Fruit fly (Drosophila melanogaster) whole organism, embryonic: ENCODE measurements around the gene DNAlig4.

Experiments
- Bgb ChIP-seq: fragments of 200-800 bp; sonication (Bioruptor generic); IDR thresholded peaks from 2 replicates; pipeline ENCODE4 v1.3.6; 2022; ENCODE audit warnings: missing biosample characterization, missing genetic modification characterization; ENCODE audit not compliant: partially characterized antibody
- C15 ChIP-seq: fragments of 200-800 bp; sonication (Bioruptor generic); IDR thresholded peaks from 3 replicates; pipeline ENCODE4 v1.3.6; 2022; ENCODE audit warnings: missing biosample characterization, missing genetic modification characterization
- CG10979 ChIP-seq: fragments of 200-800 bp; sonication (Bioruptor generic); optimal IDR thresholded peaks from 2 replicates; lab custom pipeline; 2018; ENCODE audit warnings: missing biosample characterization, mild to moderate bottlenecking, missing genetic modification characterization, moderate library complexity
- CG11093 ChIP-seq: fragments of 200-800 bp; sonication (Bioruptor generic); IDR thresholded peaks from 3 replicates; pipeline ENCODE4 v1.3.6; 2022; ENCODE audit warnings: missing biosample characterization, missing genetic modification characterization
- CG12071 ChIP-seq: fragments of 200-800 bp; sonication (Bioruptor generic); optimal IDR thresholded peaks from 3 replicates; lab custom pipeline; 2018; ENCODE audit warnings: missing biosample characterization, mild to moderate bottlenecking, missing genetic modification characterization
- CG14050 ChIP-seq: fragments of 200-800 bp; sonication (Bioruptor generic); IDR thresholded peaks from 3 replicates; pipeline ENCODE4 v1.3.6; 2022; ENCODE audit warnings: missing biosample characterization, missing genetic modification characterization
- CG15011 ChIP-seq: fragments of 200-800 bp; sonication (Bioruptor generic); optimal IDR thresholded peaks from 3 replicates; lab custom pipeline; 2018; ENCODE audit warnings: missing biosample characterization, mild to moderate bottlenecking, missing genetic modification characterization
- CG17328 ChIP-seq: fragments of 200-800 bp; sonication (Bioruptor generic); IDR thresholded peaks from 2 replicates; pipeline ENCODE4 v1.3.6; 2022; ENCODE audit warnings: missing biosample characterization, missing genetic modification characterization
- CG2199 ChIP-seq: fragments of 200-800 bp; sonication (Bioruptor generic); IDR thresholded peaks from 3 replicates; pipeline ENCODE4 v1.3.6; 2022; ENCODE audit warnings: missing biosample characterization, missing genetic modification characterization
- CG30403 ChIP-seq: fragments of 200-800 bp; sonication (Bioruptor generic); optimal IDR thresholded peaks from 3 replicates; lab custom pipeline; 2016; ENCODE audit warnings: missing biosample characterization, missing genetic modification characterization
- CG4282 ChIP-seq: fragments of 200-800 bp; sonication (Bioruptor generic); optimal IDR thresholded peaks from 2 replicates; lab custom pipeline; 2016; ENCODE audit warnings: missing biosample characterization, missing genetic modification characterization
- CG4404 ChIP-seq: fragments of 200-800 bp; sonication (Bioruptor generic); IDR thresholded peaks from 2 replicates; pipeline ENCODE4 v1.3.6; 2022; ENCODE audit warnings: missing biosample characterization, missing genetic modification characterization
- CG4820 ChIP-seq: fragments of 200-800 bp; sonication (Bioruptor generic); optimal IDR thresholded peaks from 3 replicates; lab custom pipeline; 2016; ENCODE audit warnings: missing biosample characterization, missing genetic modification characterization
- CG5180 ChIP-seq: fragments of 200-800 bp; sonication (Bioruptor generic); optimal IDR thresholded peaks from 3 replicates; lab custom pipeline; 2017; ENCODE audit warnings: missing biosample characterization, missing genetic modification characterization, mild to moderate bottlenecking, moderate library complexity, missing genetic modification reagents
- CG6654 ChIP-seq: fragments of 200-800 bp; sonication (Bioruptor generic); optimal IDR thresholded peaks from 2 replicates; lab custom pipeline; 2017; ENCODE audit warnings: missing biosample characterization, mild to moderate bottlenecking, missing genetic modification characterization
- CG7745 ChIP-seq: fragments of 200-800 bp; sonication (Bioruptor generic); optimal IDR thresholded peaks from 2 replicates; lab custom pipeline; 2018; ENCODE audit warnings: missing biosample characterization, mild to moderate bottlenecking, missing genetic modification characterization, moderate library complexity
- CG8924 ChIP-seq: fragments of 200-800 bp; optimal IDR thresholded peaks from 3 replicates; lab custom pipeline; 2019; ENCODE audit warnings: missing biosample characterization, mild to moderate bottlenecking, missing genetic modification characterization, moderate library complexity
- D19A ChIP-seq: fragments of 200-800 bp; optimal IDR thresholded peaks from 3 replicates; lab custom pipeline; 2019; ENCODE audit warnings: missing biosample characterization, mild to moderate bottlenecking, missing genetic modification characterization, moderate library complexity
- Ets65A ChIP-seq: fragments of 200-800 bp; sonication (Bioruptor generic); peaks from one replicate; lab custom pipeline; 2016; ENCODE audit warnings: missing biosample characterization, missing genetic modification characterization
- Ets97D ChIP-seq: fragments of 200-800 bp; sonication (Bioruptor generic); optimal IDR thresholded peaks from 3 replicates; lab custom pipeline; 2016; ENCODE audit warnings: missing biosample characterization, missing genetic modification characterization
- Hr3 ChIP-seq: fragments of 200-800 bp; sonication (Bioruptor generic); optimal IDR thresholded peaks from 3 replicates; lab custom pipeline; 2016; ENCODE audit warnings: missing biosample characterization, missing genetic modification characterization
- Hr51 ChIP-seq, 2 experiments: fragments of 200-800 bp; sonication (Bioruptor generic); optimal IDR thresholded peaks; 2 replicates in 1 of 2; 3 replicates in 1 of 2; lab custom pipeline; 2016 to 2018; ENCODE audit warnings: missing biosample characterization in 2 of 2, missing genetic modification characterization in 2 of 2, mild to moderate bottlenecking in 1 of 2, moderate library complexity in 1 of 2
- Hr78 ChIP-seq, 2 experiments: fragments of 200-800 bp in 1 of 2; fragments of >200 bp in 1 of 2; sonication (Bioruptor generic) in 1 of 2; optimal IDR thresholded peaks; 2 replicates each; lab custom pipeline; 2017 to 2019; ENCODE audit warnings: missing biosample characterization in 2 of 2, missing genetic modification characterization in 2 of 2, mild to moderate bottlenecking in 1 of 2, moderate library complexity in 1 of 2
- Mad ChIP-seq: fragments of 200-800 bp; sonication (Bioruptor generic); optimal IDR thresholded peaks from 2 replicates; lab custom pipeline; 2016; ENCODE audit warnings: missing biosample characterization, missing genetic modification characterization
- NC2α ChIP-seq: fragments of 200-800 bp; sonication (Bioruptor generic); optimal IDR thresholded peaks from 2 replicates; lab custom pipeline; 2016; ENCODE audit warnings: missing biosample characterization, missing genetic modification characterization
- Ptx1 ChIP-seq: fragments of 200-800 bp; sonication (Bioruptor generic); IDR thresholded peaks from 2 replicates; pipeline ENCODE4 v1.3.6; 2022; ENCODE audit warnings: missing biosample characterization, missing genetic modification characterization
- Sox102F ChIP-seq: fragments of 200-800 bp; sonication (Bioruptor generic); optimal IDR thresholded peaks from 2 replicates; lab custom pipeline; 2018; ENCODE audit warnings: missing biosample characterization, mild to moderate bottlenecking, missing genetic modification characterization, moderate library complexity
- Xrp1 ChIP-seq: fragments of 200-800 bp; sonication (Bioruptor generic); IDR thresholded peaks from 2 replicates; pipeline ENCODE4 v1.3.6; 2022; ENCODE audit warnings: missing biosample characterization, missing genetic modification characterization
- al ChIP-seq: fragments of 200-800 bp; sonication (Bioruptor generic); IDR thresholded peaks from 2 replicates; pipeline ENCODE4 v1.3.6; 2022; ENCODE audit warnings: missing biosample characterization, missing genetic modification characterization
- ase ChIP-seq: fragments of 200-800 bp; sonication (Bioruptor generic); IDR thresholded peaks from 3 replicates; pipeline ENCODE4 v1.3.6; 2022; ENCODE audit warnings: missing biosample characterization, missing genetic modification characterization
- bab2 ChIP-seq: fragments of 200-800 bp; sonication (Bioruptor generic); optimal IDR thresholded peaks from 2 replicates; lab custom pipeline; 2016; ENCODE audit warnings: missing biosample characterization, missing genetic modification characterization
- bigmax ChIP-seq: fragments of 200-800 bp; sonication (Bioruptor generic); optimal IDR thresholded peaks from 2 replicates; lab custom pipeline; 2018; ENCODE audit warnings: missing biosample characterization, mild to moderate bottlenecking, missing genetic modification characterization
- cas ChIP-seq: fragments of 200-800 bp; sonication (Bioruptor generic); IDR thresholded peaks from 2 replicates; pipeline ENCODE4 v1.3.6; 2022; ENCODE audit warnings: missing biosample characterization, missing genetic modification characterization
- corto ChIP-seq: fragments of 200-800 bp; sonication (Bioruptor generic); optimal IDR thresholded peaks from 2 replicates; lab custom pipeline; 2016; ENCODE audit warnings: missing biosample characterization, mild to moderate bottlenecking, missing genetic modification characterization, moderate library complexity
- crp ChIP-seq, 2 experiments: fragments of 200-800 bp; sonication (Bioruptor generic); optimal IDR thresholded peaks; 2 replicates in 1 of 2; 3 replicates in 1 of 2; lab custom pipeline; 2017; ENCODE audit warnings: missing biosample characterization in 2 of 2, missing genetic modification characterization in 2 of 2, mild to moderate bottlenecking in 1 of 2, moderate library complexity in 1 of 2
- gro ChIP-seq: fragments of 200-800 bp; sonication (Bioruptor generic); optimal IDR thresholded peaks from 2 replicates; lab custom pipeline; 2016; ENCODE audit warnings: missing biosample characterization, missing genetic modification characterization
- lab ChIP-seq: fragments of 200-800 bp; sonication (Bioruptor generic); optimal IDR thresholded peaks from 3 replicates; lab custom pipeline; 2017; ENCODE audit warnings: missing biosample characterization, missing genetic modification characterization, mild to moderate bottlenecking, moderate library complexity, missing genetic modification reagents
- lbe ChIP-seq: fragments of 200-800 bp; sonication (Bioruptor generic); optimal IDR thresholded peaks from 2 replicates; lab custom pipeline; 2016; ENCODE audit warnings: missing biosample characterization, mild to moderate bottlenecking, missing genetic modification characterization
- lmd ChIP-seq: fragments of 200-800 bp; sonication (Bioruptor generic); IDR thresholded peaks from 2 replicates; pipeline ENCODE4 v1.3.6; 2022; ENCODE audit warnings: missing biosample characterization, missing genetic modification characterization
- mam ChIP-seq: fragments of 200-800 bp; sonication (Bioruptor generic); optimal IDR thresholded peaks from 3 replicates; lab custom pipeline; 2016; ENCODE audit warnings: missing biosample characterization, missing genetic modification characterization
- org-1 ChIP-seq: fragments of 200-800 bp; sonication (Bioruptor generic); optimal IDR thresholded peaks from 2 replicates; lab custom pipeline; 2017; ENCODE audit warnings: missing biosample characterization, missing genetic modification characterization
- phol ChIP-seq: fragments of 200-800 bp; sonication (Bioruptor generic); optimal IDR thresholded peaks from 3 replicates; lab custom pipeline; 2018; ENCODE audit warnings: missing biosample characterization, mild to moderate bottlenecking, missing genetic modification characterization, moderate library complexity
- pros ChIP-seq: fragments of 200-800 bp; sonication (Bioruptor generic); optimal IDR thresholded peaks from 3 replicates; lab custom pipeline; 2019; ENCODE audit warnings: missing biosample characterization, mild to moderate bottlenecking, missing genetic modification characterization, moderate library complexity
- schlank ChIP-seq: fragments of 200-800 bp; sonication (Bioruptor generic); optimal IDR thresholded peaks from 2 replicates; lab custom pipeline; 2018; ENCODE audit warnings: missing biosample characterization, mild to moderate bottlenecking, missing genetic modification characterization
- scrt ChIP-seq: fragments of 200-800 bp; sonication (Bioruptor generic); optimal IDR thresholded peaks from 2 replicates; lab custom pipeline; 2018; ENCODE audit warnings: missing biosample characterization, mild to moderate bottlenecking, missing genetic modification characterization, moderate library complexity
- tio ChIP-seq: fragments of 200-800 bp; sonication (Bioruptor generic); optimal IDR thresholded peaks from 2 replicates; lab custom pipeline; 2017; ENCODE audit warnings: missing biosample characterization, missing genetic modification characterization, inconsistent platforms
- tll ChIP-seq, 2 experiments: fragments of 200-800 bp in 1 of 2; fragments of >200 bp in 1 of 2; sonication (Bioruptor generic) in 1 of 2; optimal IDR thresholded peaks; 2 replicates each; lab custom pipeline; 2017 to 2019; ENCODE audit warnings: missing biosample characterization in 2 of 2, missing genetic modification characterization in 2 of 2, mild to moderate bottlenecking in 1 of 2, moderate library complexity in 1 of 2
- tna ChIP-seq: fragments of 200-800 bp; sonication (Bioruptor generic); IDR thresholded peaks from 2 replicates; pipeline ENCODE4 v1.3.6; 2022; ENCODE audit warnings: missing biosample characterization, missing genetic modification characterization; ENCODE audit not compliant: partially characterized antibody
- zen ChIP-seq: fragments of 200-800 bp; sonication (Bioruptor generic); optimal IDR thresholded peaks from 3 replicates; lab custom pipeline; 2018; ENCODE audit warnings: missing biosample characterization, mild to moderate bottlenecking, missing genetic modification characterization, moderate library complexity

DNAlig4 gene

DNA sequence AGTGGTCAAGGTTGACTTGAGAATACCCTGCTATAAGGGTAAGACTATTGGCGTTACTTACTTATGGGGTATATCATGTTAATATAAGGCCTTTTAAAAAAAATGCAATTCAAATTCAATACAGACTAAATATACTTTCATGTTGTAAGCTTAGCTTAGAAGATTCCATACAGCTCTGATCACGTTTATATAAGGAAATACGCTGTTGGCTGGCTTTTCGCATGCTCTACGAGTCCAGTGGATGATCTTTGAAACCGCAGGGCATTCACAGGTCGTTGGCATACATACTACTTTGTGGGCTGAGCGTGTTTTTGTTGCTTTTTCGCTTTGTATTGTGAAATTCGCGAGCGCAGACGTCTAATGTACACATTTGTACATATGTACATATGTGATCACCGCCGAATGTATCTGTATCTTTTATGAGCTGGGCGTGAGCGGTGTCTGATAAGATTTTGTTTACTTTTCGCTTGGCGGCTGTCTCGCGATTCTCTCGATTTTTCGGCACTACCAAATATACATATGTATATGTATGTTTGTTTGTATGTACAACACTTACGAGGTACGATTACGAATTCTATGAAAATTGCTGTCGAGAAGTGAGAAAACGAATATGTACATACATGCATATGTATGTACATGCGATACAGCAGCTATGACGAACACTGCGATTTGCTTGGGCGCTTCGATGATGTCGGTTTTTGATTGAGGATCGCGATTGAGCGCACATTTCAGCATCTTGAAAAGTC, 33.2 kb downstream of the DNAlig4 start (continued):
- TF ChIP-seq D19A (peak; percentile 90), CG10979 (tag; lab: Kevin White, UChicago) (no peak), CG4820 (no peak), Mad (GFP tag; lab: Kevin White, UChicago) (no peak), bab2 (GFP tag; lab: Kevin White, UChicago) (peak; percentile 62), CG2199 (GFP tag; lab: Robert Waterston, UW) (no peak), NC2α (GFP tag; lab: Kevin White, UChicago) (no peak), Hr78 (GFP tag; optimal IDR thresholded peaks at IDR 0.05; lab: Kevin White, UChicago) (no peak), CG12071 (GFP tag; lab: Kevin White, UChicago) (peak; percentile 66), lbe (GFP tag; lab: Kevin White, UChicago) (peak; percentile 7), zen (tag; lab: Kevin White, UChicago) (no peak), CG4404 (GFP tag; lab: Robert Waterston, UW) (no peak), CG7745 (tag; lab: Kevin White, UChicago) (no peak), C15 (GFP tag; lab: Robert Waterston, UW) (no peak), lmd (peak; percentile 30; the same call in 1 of the 2 replicates), Ets65A (peak; percentile 92), crp (GFP tag; optimal IDR thresholded peaks at IDR 0.05; lab: Kevin White, UChicago) (no peak), scrt (GFP tag; lab: Kevin White, UChicago) (peak; percentile 42), Bgb (GFP tag; lab: Robert Waterston, UW) (no peak), gro (GFP tag; lab: Kevin White, UChicago) (peak; percentile 74), Ptx1 (GFP tag; lab: Robert Waterston, UW) (peak; percentile 39; the same call in 1 of the 2 replicates), cas (no peak), lab (GFP tag; lab: Kevin White, UChicago) (peak; percentile 83), CG6654 (GFP tag; lab: Kevin White, UChicago) (no peak), tll (GFP tag; optimal IDR thresholded peaks at IDR 0.05; lab: Kevin White, UChicago) (peak in 1 of 2 experiments; percentile 38), Xrp1 (GFP tag; lab: Robert Waterston, UW) (peak; percentile 38), tio (GFP tag; lab: Kevin White, UChicago) (no peak), ase (GFP tag; lab: Robert Waterston, UW) (no peak), org-1 (peak; percentile 42), corto (GFP tag; lab: Kevin White, UChicago) (no peak), Sox102F (GFP tag; lab: Kevin White, UChicago) (peak; percentile 21), al (GFP tag; lab: Robert Waterston, UW) (peak; percentile 40), Hr51 (GFP tag; optimal IDR thresholded peaks at IDR 0.05; lab: Kevin White, UChicago) (peak; percentile 14 to 20), CG17328 (no peak), schlank (tag; lab: Kevin White, UChicago) (peak; percentile 55), CG30403 (peak; percentile 56), Ets97D (GFP tag; lab: Kevin White, UChicago) (no peak), bigmax (GFP tag; lab: Kevin White, UChicago) (no peak), CG4282 (no peak), CG5180 (GFP tag; lab: Kevin White, UChicago) (peak; percentile 50), Hr3 (GFP tag; lab: Kevin White, UChicago) (peak; percentile 18), CG14050 (GFP tag; lab: Robert Waterston, UW) (no peak), mam (GFP tag; lab: Kevin White, UChicago) (peak; percentile 60), pros (GFP tag; lab: Kevin White, UChicago) (no peak), phol (tag; lab: Kevin White, UChicago) (no peak), CG8924 (tag; lab: Kevin White, UChicago) (peak; percentile 6), CG11093 (no peak), CG15011 (GFP tag; lab: Kevin White, UChicago) (peak; percentile 28), tna (GFP tag; lab: Robert Waterston, UW) (no peak)
